Fruit fly (Drosophila melanogaster): ENCODE data around the gene Argk2.

Gene Argk2

DNA sequence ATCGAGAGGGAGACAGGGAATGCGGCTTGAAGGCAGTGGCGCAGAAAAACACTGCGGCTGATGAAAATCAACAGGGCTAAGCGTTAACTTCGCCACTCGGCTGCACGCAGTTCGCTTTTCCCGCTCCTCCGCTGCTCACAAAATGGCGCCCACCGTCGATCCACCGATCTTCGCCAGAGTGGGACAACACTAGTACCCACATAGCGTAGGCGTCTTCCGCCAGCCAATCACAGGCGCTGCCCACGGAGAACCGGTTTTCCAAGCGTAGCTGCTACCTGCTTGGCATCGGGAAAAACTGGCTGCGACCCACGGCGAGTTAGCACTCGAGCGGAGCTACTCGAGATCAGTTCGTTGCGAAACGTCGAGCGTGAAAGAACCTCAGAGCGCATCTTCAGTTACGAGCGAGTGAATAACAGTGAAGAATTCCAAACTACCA lies 6.2 kb upstream of the Argk2 start, which contains the start of gene Doc1:
Gene Doc1 (plus strand): TSS at position 334 of the 436 bp plus-strand sequence.
- TF ChIP-seq insv (optimal IDR thresholded peaks at IDR 0.05) (no peak), psq (optimal IDR thresholded peaks at IDR 0.05) (no peak), Sin3A (optimal IDR thresholded peaks at IDR 0.05) (no peak), h (optimal IDR thresholded peaks at IDR 0.05) (no peak), ttk (optimal IDR thresholded peaks at IDR 0.05) (no peak), Myc (optimal IDR thresholded peaks at IDR 0.05) (no peak)

DNA sequence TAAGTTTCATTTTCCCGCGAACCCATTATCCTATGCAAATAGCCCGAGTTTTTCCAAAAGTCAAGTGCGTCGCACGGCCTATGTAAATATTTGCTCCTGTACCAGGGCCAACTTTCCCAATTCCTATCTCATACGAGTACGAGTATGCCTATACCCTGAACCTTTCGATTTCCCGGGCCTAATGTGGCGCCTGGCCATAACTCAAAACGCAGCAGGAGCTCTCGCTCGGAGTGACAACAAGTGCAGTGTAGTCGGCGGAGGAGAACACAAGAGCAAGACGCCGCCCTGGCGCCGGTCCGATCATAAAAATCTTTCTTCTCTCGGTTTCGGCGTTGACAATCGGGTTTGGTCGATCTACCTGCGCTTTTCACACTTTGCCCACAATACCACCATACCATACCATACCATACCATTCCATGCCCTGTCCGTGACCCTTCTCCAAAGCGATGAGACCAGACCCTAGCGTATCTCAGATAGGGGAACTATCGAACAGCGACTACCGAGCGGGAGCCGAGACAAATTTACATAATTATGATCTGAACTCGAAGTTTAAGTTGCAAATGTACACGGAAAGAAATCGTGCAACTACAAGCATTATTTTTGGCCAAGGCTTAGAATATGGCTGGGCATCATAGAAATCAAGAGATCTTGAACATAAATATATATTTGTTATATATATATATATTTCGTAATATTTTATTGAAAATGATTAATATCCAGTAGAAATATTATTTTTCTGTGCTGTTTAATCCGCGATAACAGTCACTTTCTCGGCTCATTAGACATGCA lies 4.8 kb upstream of the Argk2 start:
- TF ChIP-seq ttk (optimal IDR thresholded peaks at IDR 0.05), result no peak
- no peak for TF ChIP-seq Sin3A (optimal IDR thresholded peaks at IDR 0.05)
- TF ChIP-seq psq (optimal IDR thresholded peaks at IDR 0.05), result no peak
- no peak for TF ChIP-seq h (optimal IDR thresholded peaks at IDR 0.05)
- no peak for TF ChIP-seq insv (optimal IDR thresholded peaks at IDR 0.05)
- TF ChIP-seq Myc (optimal IDR thresholded peaks at IDR 0.05), result no peak

DNA sequence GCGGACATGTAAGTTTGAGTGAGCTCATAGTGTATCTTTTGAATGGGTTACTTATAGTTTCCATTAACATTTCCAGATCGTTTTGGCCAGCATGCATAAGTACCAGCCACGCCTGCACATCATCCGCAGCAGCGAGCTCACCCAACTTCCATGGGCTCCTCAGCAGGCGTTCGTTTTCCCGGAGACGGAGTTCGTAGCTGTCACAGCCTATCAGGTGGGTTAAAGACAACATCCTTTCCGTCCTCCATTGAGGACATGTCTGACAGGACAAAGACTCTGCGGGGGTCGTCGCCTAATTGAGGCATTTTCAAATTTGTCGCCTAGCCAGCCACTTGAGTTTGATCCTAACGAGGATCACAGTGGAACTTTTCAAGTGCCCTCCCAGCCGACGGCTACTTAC lies 3.6 kb upstream of the Argk2 start:
- no peak for TF ChIP-seq Sin3A (optimal IDR thresholded peaks at IDR 0.05)
- TF ChIP-seq h (optimal IDR thresholded peaks at IDR 0.05), result no peak
- TF ChIP-seq ttk (optimal IDR thresholded peaks at IDR 0.05), result no peak
- no peak for TF ChIP-seq insv (optimal IDR thresholded peaks at IDR 0.05)
- no peak for TF ChIP-seq psq (optimal IDR thresholded peaks at IDR 0.05)
- no peak for TF ChIP-seq Myc (optimal IDR thresholded peaks at IDR 0.05)

DNA sequence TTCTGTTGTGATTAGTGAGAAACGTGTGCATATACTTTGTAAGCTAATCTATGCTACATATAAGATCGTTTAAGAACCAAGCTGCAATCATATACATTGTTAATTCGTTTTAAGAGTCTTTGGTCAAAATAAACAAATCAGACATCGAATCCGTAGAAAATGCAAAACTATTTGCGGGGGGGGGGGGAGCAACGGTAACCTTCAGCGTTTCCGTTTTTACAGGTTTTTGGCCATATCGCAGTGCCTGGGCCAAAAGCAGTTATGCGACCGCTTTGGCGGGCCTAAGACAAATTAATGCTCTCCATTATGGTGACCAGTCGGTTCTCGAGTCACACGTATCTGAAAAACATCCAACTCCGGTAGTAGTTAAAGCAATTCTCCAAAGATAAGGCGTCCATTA lies 2.3 kb upstream of the Argk2 start:
- TF ChIP-seq Myc (optimal IDR thresholded peaks at IDR 0.05) (no peak), psq (optimal IDR thresholded peaks at IDR 0.05) (no peak), Sin3A (optimal IDR thresholded peaks at IDR 0.05) (no peak), insv (optimal IDR thresholded peaks at IDR 0.05) (no peak), ttk (optimal IDR thresholded peaks at IDR 0.05) (no peak)

DNA sequence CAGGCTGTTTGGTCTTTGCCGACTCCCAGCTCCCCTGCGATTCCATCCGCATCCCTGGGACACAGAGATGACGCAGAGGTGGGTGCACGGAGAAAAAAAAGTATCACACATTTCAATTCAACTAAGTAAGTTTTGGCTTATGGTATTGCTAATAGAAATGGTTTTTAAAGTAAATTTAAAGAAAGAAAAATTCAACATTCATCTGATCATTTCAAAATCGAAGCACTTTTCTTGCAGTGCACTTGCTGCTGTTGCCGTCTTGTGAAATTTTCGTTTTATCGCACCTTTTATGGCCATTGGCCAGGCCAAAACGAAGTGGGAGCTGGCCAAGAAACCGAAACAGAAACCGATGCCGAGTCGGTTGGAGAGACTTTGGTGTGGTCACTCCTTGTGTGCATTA lies 1.9 kb upstream of the Argk2 start:
- TF ChIP-seq ttk (optimal IDR thresholded peaks at IDR 0.05) (no peak), h (optimal IDR thresholded peaks at IDR 0.05) (no peak), Myc (optimal IDR thresholded peaks at IDR 0.05) (no peak), insv (optimal IDR thresholded peaks at IDR 0.05) (no peak), psq (optimal IDR thresholded peaks at IDR 0.05) (no peak), Sin3A (optimal IDR thresholded peaks at IDR 0.05) (no peak)

DNA sequence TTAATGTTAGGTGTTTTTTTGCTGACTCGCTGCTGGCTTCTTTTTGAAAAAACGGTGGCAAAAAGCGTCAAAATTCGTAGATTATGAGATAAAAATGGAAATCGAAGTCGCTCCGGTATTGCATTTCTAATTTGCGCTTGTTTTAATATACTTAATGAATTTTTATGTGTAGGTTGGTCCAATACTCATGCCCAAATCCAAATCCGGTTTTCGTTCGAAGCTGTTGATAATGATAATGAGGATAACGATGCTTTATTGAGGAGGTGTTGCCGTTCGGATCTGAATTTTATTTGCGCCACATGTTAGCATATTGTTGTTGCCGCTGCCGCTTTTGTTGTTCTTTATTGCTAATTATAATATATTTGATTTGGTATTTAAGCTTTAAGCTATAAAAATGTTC lies 965 bp upstream of the Argk2 start:
- TF ChIP-seq psq (optimal IDR thresholded peaks at IDR 0.05), result no peak

DNA sequence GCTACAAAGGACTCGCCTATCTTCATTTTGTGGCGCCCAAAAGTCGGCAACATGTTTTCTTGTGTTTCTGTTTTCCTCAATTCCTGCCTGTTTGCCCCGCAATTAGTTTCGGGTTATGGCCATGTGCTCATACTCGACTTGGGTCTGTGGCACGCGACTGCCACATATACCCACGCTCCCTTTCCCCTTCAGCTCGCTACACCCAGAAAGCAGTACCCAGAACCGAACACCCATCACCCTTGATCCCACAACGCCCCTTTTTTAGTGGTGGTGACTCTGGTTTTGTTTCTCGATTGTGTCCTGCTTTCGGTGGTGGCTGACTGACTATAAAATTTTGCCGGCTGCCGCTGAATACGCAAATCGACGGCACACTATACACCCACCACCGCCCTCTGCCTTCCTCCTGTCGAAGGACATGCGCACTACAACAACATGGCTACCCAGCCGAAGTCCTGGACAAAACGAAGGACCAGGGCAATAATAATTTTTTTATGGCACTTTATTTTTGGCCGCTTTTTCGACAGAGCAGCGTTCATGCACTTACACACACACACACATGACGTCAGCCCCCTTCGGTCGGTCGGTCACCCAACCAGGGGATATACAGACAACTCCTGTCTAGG lies 3.3 kb downstream of the Argk2 start:
- TF ChIP-seq Sin3A (optimal IDR thresholded peaks at IDR 0.05) (no peak), Myc (optimal IDR thresholded peaks at IDR 0.05) (no peak), psq (optimal IDR thresholded peaks at IDR 0.05) (no peak), insv (optimal IDR thresholded peaks at IDR 0.05) (no peak), ttk (optimal IDR thresholded peaks at IDR 0.05) (no peak), h (optimal IDR thresholded peaks at IDR 0.05) (no peak)

DNA sequence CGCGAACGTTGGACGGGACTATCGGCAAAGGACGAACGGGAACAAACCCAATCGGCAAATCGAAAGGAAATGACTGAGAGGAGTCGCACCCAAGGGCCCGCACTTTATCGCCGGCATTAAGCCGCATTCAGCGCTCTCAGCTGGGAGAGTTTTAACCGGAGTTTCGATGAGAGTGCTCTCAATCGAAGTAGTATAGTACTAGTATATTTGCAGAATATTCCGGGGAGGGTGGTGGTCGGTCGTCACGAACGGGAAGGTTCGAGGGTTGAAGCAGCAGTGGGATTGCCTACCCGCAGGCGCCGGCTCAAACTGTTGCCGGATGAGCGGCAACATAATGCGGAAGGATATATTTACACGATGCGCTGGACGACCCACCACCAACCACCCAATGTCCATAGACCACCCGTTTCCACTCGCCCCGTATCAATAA lies 4.6 kb downstream of the Argk2 start:
- no peak for TF ChIP-seq insv (optimal IDR thresholded peaks at IDR 0.05)
- TF ChIP-seq Myc (optimal IDR thresholded peaks at IDR 0.05), result no peak
- TF ChIP-seq ttk (optimal IDR thresholded peaks at IDR 0.05), result no peak
- no peak for TF ChIP-seq Sin3A (optimal IDR thresholded peaks at IDR 0.05)
- no peak for TF ChIP-seq psq (optimal IDR thresholded peaks at IDR 0.05)
- TF ChIP-seq h (optimal IDR thresholded peaks at IDR 0.05), result no peak

DNA sequence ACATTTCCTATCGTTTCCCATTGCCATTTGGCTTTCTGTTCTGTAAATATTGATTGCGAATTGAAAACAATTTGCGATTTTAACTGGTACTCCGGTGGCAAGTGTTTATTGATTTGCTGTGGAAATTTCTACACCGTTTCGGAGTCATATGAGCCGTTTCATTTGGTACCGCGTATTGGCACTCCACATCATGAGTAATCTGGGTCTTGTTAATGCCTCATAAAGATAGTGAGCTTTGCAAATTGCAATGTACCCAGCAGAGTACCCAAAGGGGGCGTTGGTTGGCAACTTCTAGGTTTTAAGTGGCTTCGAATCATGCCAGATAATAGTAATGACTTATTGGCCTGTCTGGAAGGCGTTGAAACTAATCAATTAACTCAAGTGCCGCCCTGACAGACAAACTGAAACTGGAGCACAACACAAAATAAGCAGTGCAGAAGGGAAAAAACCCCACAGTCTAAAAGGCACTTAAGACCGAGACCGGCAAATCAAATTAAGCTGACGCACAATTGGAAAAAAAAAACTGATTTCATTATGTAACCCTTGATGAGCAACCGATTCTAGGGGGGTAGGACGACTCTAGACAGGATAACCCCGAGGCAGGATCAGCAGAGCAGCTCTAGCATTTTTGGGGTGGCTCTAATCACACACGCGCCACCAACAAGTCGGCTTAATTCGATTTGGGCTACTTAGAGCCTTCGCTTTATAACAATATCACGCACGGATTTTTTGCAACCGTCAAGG lies 5.7 kb downstream of the Argk2 start:
- no peak for TF ChIP-seq Sin3A (optimal IDR thresholded peaks at IDR 0.05)
- TF ChIP-seq Myc (optimal IDR thresholded peaks at IDR 0.05), result no peak
- TF ChIP-seq h (optimal IDR thresholded peaks at IDR 0.05), result no peak
- no peak for TF ChIP-seq ttk (optimal IDR thresholded peaks at IDR 0.05)
- TF ChIP-seq psq (optimal IDR thresholded peaks at IDR 0.05), result no peak
- TF ChIP-seq insv (optimal IDR thresholded peaks at IDR 0.05), result no peak

DNA sequence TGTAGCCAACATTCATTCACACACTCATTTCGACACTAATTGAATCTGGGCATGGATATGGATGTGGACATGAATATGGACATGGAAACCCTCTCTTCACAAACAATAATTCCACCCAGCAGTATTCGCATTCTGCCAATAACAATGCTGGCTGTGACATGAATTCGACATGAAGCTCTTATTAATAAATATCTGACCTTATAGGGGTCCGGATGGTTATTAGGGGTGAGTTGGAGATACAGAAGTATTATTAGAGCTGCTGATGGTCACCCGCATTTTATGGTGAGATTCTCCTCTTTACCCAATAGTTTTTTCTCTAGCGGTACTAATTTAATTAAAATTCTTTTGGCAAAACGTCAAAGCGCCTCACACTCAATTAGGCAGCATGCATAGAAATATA lies 7.0 kb downstream of the Argk2 start:
- TF ChIP-seq psq (optimal IDR thresholded peaks at IDR 0.05) (no peak), insv (optimal IDR thresholded peaks at IDR 0.05) (no peak), h (optimal IDR thresholded peaks at IDR 0.05) (no peak), Myc (optimal IDR thresholded peaks at IDR 0.05) (no peak), Sin3A (optimal IDR thresholded peaks at IDR 0.05) (no peak), ttk (optimal IDR thresholded peaks at IDR 0.05) (no peak)

DNA sequence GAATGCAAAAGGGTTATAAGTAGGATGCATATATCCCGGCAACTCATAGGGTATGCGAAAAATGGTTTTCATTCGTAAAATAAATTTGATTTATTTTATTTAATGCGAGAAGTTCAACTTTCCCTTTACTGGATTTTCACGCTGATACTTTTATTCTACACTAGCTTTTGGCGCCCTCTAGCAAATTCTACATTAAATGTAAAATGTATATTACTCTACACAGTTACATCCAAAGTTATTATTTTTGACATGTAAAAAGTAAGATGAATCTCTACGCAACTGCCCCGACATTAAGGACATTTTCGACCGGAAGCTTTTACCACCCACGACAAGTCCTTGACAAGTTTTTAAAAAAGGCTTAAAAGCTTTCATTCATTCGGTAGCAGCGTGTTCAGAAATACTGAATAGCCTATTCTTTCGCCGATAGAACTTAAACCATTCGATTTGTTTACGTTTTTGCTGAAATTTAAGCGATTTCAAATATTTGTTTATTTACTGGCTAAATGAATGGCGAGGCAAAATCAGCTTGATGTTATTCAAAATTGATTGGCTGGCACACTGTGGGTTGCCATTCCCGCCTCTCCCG lies 7.7 kb downstream of the Argk2 start:
- TF ChIP-seq Sin3A (optimal IDR thresholded peaks at IDR 0.05) (no peak), ttk (optimal IDR thresholded peaks at IDR 0.05) (no peak), insv (optimal IDR thresholded peaks at IDR 0.05) (no peak), Myc (optimal IDR thresholded peaks at IDR 0.05) (no peak), h (optimal IDR thresholded peaks at IDR 0.05) (no peak), psq (optimal IDR thresholded peaks at IDR 0.05) (no peak)

Data from Kc167 (cell line).